Worm (Caenorhabditis elegans) whole organism, L4 larva: ENCODE measurements around the gene phyh-1.
A peak's percentile ranks its signal among the peaks of the same experiment; 100 is the strongest.

ENCODE experiments used
- F37D6.2 ChIP-seq: sonication (generic microtip); optimal IDR thresholded peaks from 2 replicates; lab custom pipeline; 2016; ENCODE audit warnings: mild to moderate bottlenecking, missing genetic modification characterization, missing compliant biosample characterization
- F44E2.7 ChIP-seq: fragments of 200-800 bp; sonication (Bioruptor generic); IDR thresholded peaks from 2 replicates; pipeline ENCODE4 v2.1.2; 2022; ENCODE audit warnings: missing genetic modification characterization, missing compliant biosample characterization
- Y75B8A.6 ChIP-seq: fragments of 200-800 bp; sonication (Bioruptor generic); IDR thresholded peaks from 2 replicates; pipeline ENCODE4 v1.3.6; 2022; ENCODE audit warnings: missing genetic modification reagents, missing genetic modification characterization, missing compliant biosample characterization
- ZK337.2 ChIP-seq: fragments of 200-800 bp; sonication (Bioruptor generic); IDR thresholded peaks from 2 replicates; pipeline ENCODE4 v1.3.6; 2022; ENCODE audit warnings: missing genetic modification reagents, missing genetic modification characterization, missing compliant biosample characterization
- aha-1 ChIP-seq: fragments of 150-350 bp; peaks from one replicate; lab custom pipeline; 2014; ENCODE audit warnings: missing biosample characterization, missing genetic modification characterization
- ama-1 ChIP-seq: fragments of 150-350 bp; optimal IDR thresholded peaks from 2 replicates; lab custom pipeline; 2014; ENCODE audit warnings: inconsistent platforms, mixed read lengths
- arid-1 ChIP-seq: fragments of 200-800 bp; sonication (Bioruptor generic); conservative IDR thresholded peaks from 2 replicates; pipeline ENCODE4 v1.3.6; 2022; ENCODE audit warnings: missing genetic modification reagents, missing genetic modification characterization, missing compliant biosample characterization
- ceh-28 ChIP-seq: fragments of 150-350 bp; optimal IDR thresholded peaks from 2 replicates; lab custom pipeline; 2014; ENCODE audit warnings: missing biosample characterization, missing genetic modification reagents, missing genetic modification characterization
- ceh-32 ChIP-seq: sonication (generic microtip); optimal IDR thresholded peaks from 2 replicates; lab custom pipeline; 2016; ENCODE audit warnings: mild to moderate bottlenecking, missing genetic modification characterization, missing compliant biosample characterization; ENCODE audit not compliant: poor library complexity
- ceh-62 ChIP-seq: sonication (generic microtip); optimal IDR thresholded peaks from 2 replicates; lab custom pipeline; 2017; ENCODE audit warnings: missing biosample characterization, missing genetic modification characterization
- ces-1 ChIP-seq: fragments of 150-350 bp; sonication (generic microtip); optimal IDR thresholded peaks from 4 replicates; lab custom pipeline; 2014; ENCODE audit warnings: missing biosample characterization, missing genetic modification reagents, missing genetic modification characterization
- cey-2 ChIP-seq: sonication (generic microtip); optimal IDR thresholded peaks from 3 replicates; lab custom pipeline; 2017; ENCODE audit warnings: missing genetic modification characterization, mild to moderate bottlenecking, missing compliant biosample characterization, antibody characterized with exemption, borderline replicate concordance; ENCODE audit not compliant: insufficient read depth
- daf-16 ChIP-seq, 3 experiments: sonication (generic microtip); optimal IDR thresholded peaks; 2 replicates each; lab custom pipeline; 2016 to 2017; ENCODE audit warnings: missing genetic modification characterization in 3 of 3, missing genetic modification reagents in 3 of 3, mild to moderate bottlenecking in 2 of 3, missing compliant biosample characterization in 2 of 3, missing biosample characterization in 1 of 3, moderate library complexity in 1 of 3
- daf-19 ChIP-seq: fragments of 200-800 bp; sonication (Bioruptor generic); conservative IDR thresholded peaks from 2 replicates; pipeline ENCODE4 v1.3.6; 2022; ENCODE audit warnings: missing genetic modification characterization, missing compliant biosample characterization
- dmd-9 ChIP-seq: fragments of 200-800 bp; sonication (Bioruptor generic); IDR thresholded peaks from 2 replicates; pipeline ENCODE4 v1.3.6; 2022; ENCODE audit warnings: missing genetic modification reagents, missing genetic modification characterization, missing compliant biosample characterization
- duxl-1 ChIP-seq: sonication (generic microtip); optimal IDR thresholded peaks from 2 replicates; lab custom pipeline; 2016; ENCODE audit warnings: mild to moderate bottlenecking, missing genetic modification characterization, moderate library complexity, missing compliant biosample characterization; ENCODE audit not compliant: poor library complexity
- dve-1 ChIP-seq: sonication (generic microtip); optimal IDR thresholded peaks from 2 replicates; lab custom pipeline; 2017; ENCODE audit warnings: antibody characterized with exemption, mild to moderate bottlenecking, missing genetic modification characterization, missing compliant biosample characterization; ENCODE audit not compliant: insufficient read depth
- egl-43 ChIP-seq: fragments of 200-800 bp; sonication (Bioruptor generic); IDR thresholded peaks from 2 replicates; pipeline ENCODE4 v1.3.6; 2022; ENCODE audit warnings: missing genetic modification reagents, missing genetic modification characterization, missing compliant biosample characterization
- fos-1 ChIP-seq: fragments of 150-350 bp; optimal IDR thresholded peaks from 2 replicates; lab custom pipeline; 2014; ENCODE audit warnings: missing biosample characterization, missing genetic modification characterization
- hif-1 ChIP-seq, 2 experiments: sonication (generic microtip); optimal IDR thresholded peaks; 2 replicates each; lab custom pipeline; 2016 to 2017; ENCODE audit warnings: missing compliant biosample characterization in 2 of 2, missing genetic modification characterization in 2 of 2, missing genetic modification reagents in 2 of 2, missing genotype in 2 of 2, mild to moderate bottlenecking in 1 of 2
- hlh-11 ChIP-seq: fragments of 200-800 bp; sonication (Bioruptor generic); optimal IDR thresholded peaks from 2 replicates; lab custom pipeline; 2018; ENCODE audit warnings: mild to moderate bottlenecking, missing genetic modification characterization, missing compliant biosample characterization
- lim-7 ChIP-seq: fragments of 200-800 bp; sonication (Bioruptor generic); IDR thresholded peaks from 2 replicates; pipeline ENCODE4 v1.3.6; 2022; ENCODE audit warnings: missing genetic modification characterization, missing compliant biosample characterization
- lin-38 ChIP-seq: fragments of 200-800 bp; sonication (Bioruptor generic); IDR thresholded peaks from 2 replicates; pipeline ENCODE4 v1.3.6; 2022; ENCODE audit warnings: missing genetic modification reagents, missing genetic modification characterization, missing compliant biosample characterization
- madf-5 ChIP-seq, 2 experiments: fragments of 200-800 bp; sonication (Bioruptor generic); IDR thresholded peaks; 2 replicates each; pipeline ENCODE4 v1.3.6; 2022; ENCODE audit warnings: missing compliant biosample characterization in 2 of 2, missing genetic modification characterization in 2 of 2
- madf-9 ChIP-seq: fragments of 200-800 bp; sonication (Bioruptor generic); conservative IDR thresholded peaks from 2 replicates; pipeline ENCODE4 v1.3.6; 2022; ENCODE audit warnings: missing genetic modification reagents, missing genetic modification characterization, missing compliant biosample characterization
- mdl-1 ChIP-seq, 2 experiments: fragments of 150-350 bp in 1 of 2; sonication (generic microtip) in 1 of 2; optimal IDR thresholded peaks; 2 replicates each; lab custom pipeline; 2014 to 2017; ENCODE audit warnings: missing biosample characterization in 2 of 2, missing genetic modification characterization in 2 of 2
- mdt-29 ChIP-seq: fragments of 200-800 bp; sonication (Bioruptor generic); IDR thresholded peaks from 2 replicates; pipeline ENCODE4 v1.3.6; 2022; ENCODE audit warnings: missing genetic modification reagents, missing genetic modification characterization, missing compliant biosample characterization
- mxl-2 ChIP-seq: fragments of 200-800 bp; sonication (Bioruptor generic); conservative IDR thresholded peaks from 2 replicates; pipeline ENCODE4 v1.3.6; 2022; ENCODE audit warnings: missing genetic modification reagents, missing genetic modification characterization, missing compliant biosample characterization
- nhr-237 ChIP-seq: sonication (generic microtip); optimal IDR thresholded peaks from 2 replicates; lab custom pipeline; 2017; ENCODE audit warnings: missing biosample characterization, missing genetic modification characterization
- nhr-42 ChIP-seq: fragments of 200-800 bp; sonication (Bioruptor generic); IDR thresholded peaks from 2 replicates; pipeline ENCODE4 v1.3.6; 2022; ENCODE audit warnings: missing genetic modification characterization, missing compliant biosample characterization
- nhr-48 ChIP-seq: sonication (generic microtip); optimal IDR thresholded peaks from 2 replicates; lab custom pipeline; 2016; ENCODE audit warnings: mild to moderate bottlenecking, missing genetic modification characterization, missing compliant biosample characterization
- nhr-6 ChIP-seq: fragments of 150-350 bp; optimal IDR thresholded peaks from 2 replicates; lab custom pipeline; 2014; ENCODE audit warnings: missing biosample characterization, missing genetic modification characterization
- pha-4 ChIP-seq, 2 experiments: fragments of 150-350 bp in 1 of 2; fragments of 200-800 bp in 1 of 2; sonication (Bioruptor generic) in 1 of 2; IDR thresholded peaks in 1 of 2; optimal IDR thresholded peaks in 1 of 2; 2 replicates each; pipeline versions ENCODE4 v1.3.6 to Lab custom; 2014 to 2022; ENCODE audit warnings: missing genetic modification characterization in 2 of 2, missing genetic modification reagents in 2 of 2, missing biosample characterization in 1 of 2, missing compliant biosample characterization in 1 of 2
- snpc-1.2 ChIP-seq: fragments of 200-800 bp; sonication (Bioruptor generic); IDR thresholded peaks from 2 replicates; pipeline ENCODE4 v1.3.6; 2022; ENCODE audit warnings: missing genetic modification reagents, missing genetic modification characterization, missing compliant biosample characterization
- spr-1 ChIP-seq: sonication (generic microtip); optimal IDR thresholded peaks from 2 replicates; lab custom pipeline; 2016; ENCODE audit warnings: mild to moderate bottlenecking, missing genetic modification characterization, missing compliant biosample characterization
- unc-62 ChIP-seq, 3 experiments: fragments of 150-350 bp in 1 of 3; sonication (generic microtip); optimal IDR thresholded peaks in 2 of 3; peaks in 1 of 3; 1 replicate in 1 of 3; 2 replicates in 2 of 3; lab custom pipeline; 2014 to 2017; ENCODE audit warnings: missing biosample characterization in 3 of 3, missing genetic modification characterization in 3 of 3, missing genetic modification reagents in 3 of 3, missing genotype in 1 of 3
- vab-7 ChIP-seq: fragments of 200-800 bp; sonication (Bioruptor generic); IDR thresholded peaks from 2 replicates; pipeline ENCODE4 v1.3.6; 2022; ENCODE audit warnings: missing genetic modification reagents, missing genetic modification characterization, missing compliant biosample characterization
- zip-11 ChIP-seq: fragments of 200-800 bp; sonication (Bioruptor generic); IDR thresholded peaks from 2 replicates; pipeline ENCODE4 v1.3.6; 2022; ENCODE audit warnings: missing genetic modification characterization, missing compliant biosample characterization

phyh-1 gene

DNA sequence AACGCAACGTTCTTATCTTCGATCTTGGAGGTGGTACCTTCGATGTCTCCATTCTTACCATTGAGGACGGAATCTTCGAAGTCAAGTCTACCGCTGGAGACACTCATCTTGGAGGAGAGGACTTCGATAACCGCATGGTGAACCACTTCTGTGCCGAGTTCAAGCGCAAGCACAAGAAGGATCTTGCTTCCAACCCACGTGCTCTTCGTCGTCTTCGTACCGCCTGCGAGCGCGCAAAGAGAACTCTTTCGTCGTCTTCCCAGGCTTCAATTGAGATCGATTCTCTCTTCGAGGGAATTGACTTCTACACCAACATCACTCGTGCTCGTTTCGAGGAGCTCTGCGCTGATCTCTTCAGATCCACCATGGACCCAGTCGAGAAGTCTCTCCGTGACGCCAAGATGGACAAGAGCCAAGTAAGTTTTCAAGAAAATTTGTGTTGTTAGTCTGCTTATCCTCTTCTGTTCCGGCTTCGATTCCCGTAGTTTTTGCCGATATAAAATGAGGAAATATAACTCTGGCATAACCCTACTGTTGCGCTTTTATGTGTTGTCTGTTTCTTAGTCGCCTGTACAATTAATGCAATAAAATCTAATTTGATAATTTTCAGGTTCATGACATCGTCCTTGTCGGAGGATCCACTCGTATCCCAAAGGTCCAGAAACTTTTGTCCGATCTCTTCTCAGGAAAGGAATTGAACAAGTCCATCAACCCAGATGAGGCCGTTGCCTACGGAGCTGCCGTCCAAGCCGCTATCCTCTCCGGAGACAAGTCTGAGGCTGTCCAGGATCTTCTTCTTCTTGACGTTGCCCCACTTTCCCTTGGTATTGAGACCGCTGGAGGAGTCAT is 20.6 kb upstream of the phyh-1 start (continued):
- TF ChIP-seq lin-38 (GFP tag; lab: Robert Waterston, UW) (peak; percentile 27; the same call in 1 of the 2 replicates), mdl-1 (tag; optimal IDR thresholded peaks at IDR 0.05; lab: Kevin White, UChicago) (no peak), madf-5 (GFP tag; IDR thresholded peaks at IDR 0.05; lab: Robert Waterston, UW) (peak in 1 of 2 experiments; percentile 18; a peak in 1 of 4 replicates)
- TF ChIP-seq, all 104 proteins: peak for 24

DNA sequence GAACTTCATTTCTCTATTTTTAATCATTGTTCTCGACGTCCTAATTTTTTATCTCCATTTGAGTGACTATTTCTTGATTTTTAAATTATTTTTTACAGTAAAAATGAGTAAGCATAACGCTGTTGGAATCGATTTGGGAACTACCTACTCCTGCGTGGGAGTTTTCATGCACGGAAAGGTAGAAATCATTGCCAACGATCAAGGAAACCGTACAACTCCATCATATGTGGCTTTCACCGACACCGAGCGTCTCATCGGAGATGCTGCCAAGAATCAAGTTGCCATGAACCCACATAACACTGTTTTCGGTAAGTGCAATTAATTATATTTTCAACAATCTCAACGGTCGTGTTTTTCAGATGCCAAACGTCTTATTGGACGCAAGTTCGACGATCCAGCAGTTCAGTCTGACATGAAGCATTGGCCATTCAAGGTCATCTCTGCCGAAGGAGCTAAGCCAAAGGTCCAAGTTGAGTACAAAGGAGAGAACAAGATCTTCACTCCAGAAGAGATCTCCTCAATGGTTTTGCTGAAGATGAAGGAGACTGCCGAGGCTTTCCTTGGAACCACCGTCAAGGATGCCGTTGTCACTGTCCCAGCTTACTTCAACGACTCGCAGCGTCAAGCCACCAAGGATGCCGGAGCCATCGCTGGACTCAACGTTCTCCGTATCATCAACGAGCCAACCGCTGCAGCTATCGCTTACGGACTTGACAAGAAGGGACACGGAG is 19.8 kb upstream of the phyh-1 start, which contains the start of gene hsp-1:
hsp-1 (plus strand) TSS at position 99 of the 731 bp plus-strand sequence.
- peak; percentile 74 for TF ChIP-seq lim-7 (GFP tag; lab: Robert Waterston, UW)
- TF ChIP-seq ama-1 (lab: Kevin White, UChicago), result peak; percentile 82
- TF ChIP-seq snpc-1.2 (GFP tag; lab: Robert Waterston, UW), result 0 out of 2 replicates have a peak, but pooled peaks have one; percentile 70
- TF ChIP-seq egl-43 (GFP tag; lab: Robert Waterston, UW), result peak; percentile 3; the same call in 1 of the 2 replicates
- TF ChIP-seq arid-1 (GFP tag; lab: Robert Waterston, UW), result peak; percentile 58; the same call in 1 of the 2 replicates
- no peak for TF ChIP-seq madf-9 (GFP tag; lab: Robert Waterston, UW)
- no peak for TF ChIP-seq ceh-28 (tag; lab: Kevin White, UChicago)
- no peak for TF ChIP-seq F37D6.2 (tag; lab: Kevin White, UChicago)
- no peak for TF ChIP-seq ceh-32 (tag; lab: Kevin White, UChicago)
- TF ChIP-seq Y75B8A.6, result peak; percentile 33; the same call in 1 of the 2 replicates
- TF ChIP-seq cey-2 (tag; lab: Kevin White, UChicago), result no peak
- peak; percentile 96 for TF ChIP-seq aha-1 (tag; lab: Kevin White, UChicago)
- TF ChIP-seq daf-19 (GFP tag; lab: Robert Waterston, UW), result peak; percentile 54; the same call in 1 of the 2 replicates
- TF ChIP-seq daf-16 (GFP tag; optimal IDR thresholded peaks at IDR 0.05; lab: Kevin White, UChicago), result peak in 1 of 2 experiments; percentile 2
- no peak for TF ChIP-seq daf-16 (tag; optimal IDR thresholded peaks at IDR 0.05; lab: Kevin White, UChicago)
- no peak for TF ChIP-seq fos-1
- TF ChIP-seq hlh-11 (tag; lab: Kevin White, UChicago), result no peak
- TF ChIP-seq F44E2.7, result no peak
- TF ChIP-seq spr-1 (tag; lab: Kevin White, UChicago), result no peak
- no peak for TF ChIP-seq nhr-237 (tag; lab: Kevin White, UChicago)
- no peak for TF ChIP-seq hif-1 (tag; optimal IDR thresholded peaks at IDR 0.05; lab: Kevin White, UChicago)
- TF ChIP-seq nhr-42 (GFP tag; lab: Robert Waterston, UW), result no peak
- no peak for TF ChIP-seq nhr-48 (tag; lab: Kevin White, UChicago)
- no peak for TF ChIP-seq ZK337.2 (GFP tag; lab: Robert Waterston, UW)
- peak in 1 of 2 experiments; percentile 23 for TF ChIP-seq unc-62 (GFP tag; optimal IDR thresholded peaks at IDR 0.05 in 1 of 2; lab: Kevin White, UChicago)
- TF ChIP-seq unc-62 (tag; optimal IDR thresholded peaks at IDR 0.05; lab: Kevin White, UChicago), result no peak
- no peak for TF ChIP-seq dmd-9 (GFP tag; lab: Robert Waterston, UW)
- no peak for TF ChIP-seq ces-1 (GFP tag; lab: Kevin White, UChicago)
- 0 out of 2 replicates have a peak, but pooled peaks have one; percentile 35 for TF ChIP-seq mdt-29 (GFP tag; lab: Robert Waterston, UW)
- TF ChIP-seq vab-7, result peak; percentile 67; the same call in 1 of the 2 replicates
- TF ChIP-seq duxl-1 (tag; lab: Kevin White, UChicago), result peak; percentile 4
- TF ChIP-seq zip-11 (GFP tag; lab: Robert Waterston, UW), result no peak
- TF ChIP-seq mxl-2 (GFP tag; lab: Robert Waterston, UW), result 0 out of 2 replicates have a peak, but pooled peaks have one; percentile 2
- TF ChIP-seq dve-1 (tag; lab: Kevin White, UChicago), result no peak
- no peak for TF ChIP-seq nhr-6 (tag; lab: Kevin White, UChicago)
- TF ChIP-seq pha-4 (GFP tag; IDR thresholded peaks at IDR 0.05; lab: Robert Waterston, UW), result no peak
- TF ChIP-seq pha-4 (tag; optimal IDR thresholded peaks at IDR 0.05; lab: Kevin White, UChicago), result no peak
- no peak for TF ChIP-seq ceh-62 (tag; lab: Kevin White, UChicago)
- TF ChIP-seq, all 104 proteins: peak for 14
